Worm (Caenorhabditis elegans) whole organism, late embryonic: Measurements from ENCODE around the gene hal-3.

Experiments
- ceh-6 ChIP-seq: fragments of 200-800 bp; sonication (Bioruptor generic); optimal IDR thresholded peaks from 2 replicates; lab custom pipeline; 2018; ENCODE audit warnings: mild to moderate bottlenecking, missing genetic modification characterization, missing compliant biosample characterization
- fkh-6 ChIP-seq: sonication (generic microtip); optimal IDR thresholded peaks from 2 replicates; lab custom pipeline; 2016; ENCODE audit warnings: missing genetic modification characterization, missing compliant biosample characterization
- pag-3 ChIP-seq: sonication (generic microtip); optimal IDR thresholded peaks from 2 replicates; lab custom pipeline; 2016; ENCODE audit warnings: missing compliant biosample characterization, missing genetic modification characterization, borderline replicate concordance

- TF ChIP-seq fkh-6 (tag; lab: Kevin White, UChicago) = no peak
- no peak for TF ChIP-seq ceh-6 (GFP tag; lab: Kevin White, UChicago)
- no peak for TF ChIP-seq pag-3 (tag; lab: Kevin White, UChicago)
Measured at ce11 chrII:9646928-9647838, 30.3 kb upstream of the hal-3 start, which contains the start of gene sqv-8.
